Fruit fly (Drosophila melanogaster) whole organism, prepupa: Measurements from ENCODE around the gene Pex2.
A peak's percentile ranks its signal among the peaks of the same experiment; 100 is the strongest.

Experiments used
- Blimp-1 ChIP-seq: fragments of 200-800 bp; sonication (Bioruptor generic); optimal IDR thresholded peaks from 3 replicates; lab custom pipeline; 2017; ENCODE audit warnings: missing biosample characterization, missing genetic modification characterization, mild to moderate bottlenecking, moderate library complexity, missing genetic modification reagents
- CG10669 ChIP-seq: fragments of 200-800 bp; sonication (Bioruptor generic); optimal IDR thresholded peaks from 3 replicates; lab custom pipeline; 2018; ENCODE audit warnings: missing biosample characterization, mild to moderate bottlenecking, missing genetic modification characterization, moderate library complexity
- CG11294 ChIP-seq: fragments of 200-800 bp; sonication (Bioruptor generic); IDR thresholded peaks from 2 replicates; pipeline ENCODE4 v1.3.6; 2022; ENCODE audit warnings: missing biosample characterization, missing genetic modification characterization
- CG11762 ChIP-seq: fragments of 200-800 bp; sonication (Bioruptor generic); optimal IDR thresholded peaks from 3 replicates; lab custom pipeline; 2016; ENCODE audit warnings: missing biosample characterization, missing genetic modification characterization; ENCODE audit not compliant: insufficient read depth
- CG11902 ChIP-seq: fragments of 200-800 bp; sonication (Bioruptor generic); optimal IDR thresholded peaks from 3 replicates; lab custom pipeline; 2016; ENCODE audit warnings: missing biosample characterization, missing genetic modification characterization
- CG15336 ChIP-seq: fragments of 200-800 bp; sonication (Bioruptor generic); IDR thresholded peaks from 2 replicates; pipeline ENCODE4 v1.3.6; 2022; ENCODE audit warnings: missing biosample characterization, missing genetic modification characterization
- CG16779 ChIP-seq: fragments of 200-800 bp; sonication (Bioruptor generic); optimal IDR thresholded peaks from 3 replicates; lab custom pipeline; 2017; ENCODE audit warnings: missing biosample characterization, mild to moderate bottlenecking, missing genetic modification characterization
- CG3032 ChIP-seq: fragments of 200-800 bp; optimal IDR thresholded peaks from 2 replicates; lab custom pipeline; 2019; ENCODE audit warnings: missing biosample characterization, mild to moderate bottlenecking, missing genetic modification characterization, moderate library complexity
- CG32006 ChIP-seq: fragments of 200-800 bp; sonication (Bioruptor generic); optimal IDR thresholded peaks from 3 replicates; lab custom pipeline; 2017; ENCODE audit warnings: missing biosample characterization, mild to moderate bottlenecking, missing genetic modification characterization
- CG4318 ChIP-seq: fragments of 200-800 bp; sonication (Bioruptor generic); optimal IDR thresholded peaks from 3 replicates; lab custom pipeline; 2017; ENCODE audit warnings: missing biosample characterization, mild to moderate bottlenecking, missing genetic modification characterization
- CG6163 ChIP-seq: fragments of 200-800 bp; sonication (Bioruptor generic); IDR thresholded peaks from 3 replicates; pipeline ENCODE4 v1.3.6; 2022; ENCODE audit warnings: missing biosample characterization, missing genetic modification characterization
- CG6792 ChIP-seq: fragments of 200-800 bp; sonication (Bioruptor generic); optimal IDR thresholded peaks from 3 replicates; lab custom pipeline; 2016; ENCODE audit warnings: missing biosample characterization, missing genetic modification characterization
- CG6808 ChIP-seq: fragments of 200-800 bp; sonication (Bioruptor generic); optimal IDR thresholded peaks from 3 replicates; lab custom pipeline; 2017; ENCODE audit warnings: missing biosample characterization, missing genetic modification characterization, mild to moderate bottlenecking, moderate library complexity, missing genetic modification reagents
- CG6854 ChIP-seq: fragments of 200-800 bp; sonication (Bioruptor generic); optimal IDR thresholded peaks from 2 replicates; lab custom pipeline; 2017; ENCODE audit warnings: missing biosample characterization, mild to moderate bottlenecking, missing genetic modification characterization
- CG7368 ChIP-seq: fragments of 200-800 bp; sonication (Bioruptor generic); optimal IDR thresholded peaks from 3 replicates; lab custom pipeline; 2016; ENCODE audit warnings: missing biosample characterization, missing genetic modification characterization
- CG8119 ChIP-seq: fragments of 200-800 bp; sonication (Bioruptor generic); IDR thresholded peaks from 3 replicates; pipeline ENCODE4 v1.3.6; 2022; ENCODE audit warnings: missing biosample characterization, missing genetic modification characterization
- CG8319 ChIP-seq: fragments of 200-800 bp; sonication (Bioruptor generic); optimal IDR thresholded peaks from 3 replicates; lab custom pipeline; 2016; ENCODE audit warnings: missing biosample characterization, missing genetic modification characterization
- CG8632 ChIP-seq: fragments of 200-800 bp; sonication (Bioruptor generic); optimal IDR thresholded peaks from 3 replicates; lab custom pipeline; 2016; ENCODE audit warnings: missing biosample characterization, missing genetic modification characterization
- Eip75B ChIP-seq: fragments of 200-800 bp; sonication (Bioruptor generic); optimal IDR thresholded peaks from 3 replicates; lab custom pipeline; 2016; ENCODE audit warnings: missing biosample characterization, missing genetic modification characterization
- Eip78C ChIP-seq: fragments of 200-800 bp; sonication (Bioruptor generic); peaks from one replicate; lab custom pipeline; 2016; ENCODE audit warnings: missing biosample characterization, missing genetic modification characterization
- Eip93F ChIP-seq: fragments of 200-800 bp; sonication (Bioruptor generic); optimal IDR thresholded peaks from 2 replicates; lab custom pipeline; 2016; ENCODE audit warnings: missing biosample characterization, mild to moderate bottlenecking, missing genetic modification characterization
- Ets21C ChIP-seq: fragments of 200-800 bp; sonication (Bioruptor generic); optimal IDR thresholded peaks from 3 replicates; lab custom pipeline; 2016; ENCODE audit warnings: missing biosample characterization, missing genetic modification characterization
- Ets96B ChIP-seq: fragments of 200-800 bp; optimal IDR thresholded peaks from 2 replicates; lab custom pipeline; 2019; ENCODE audit warnings: missing biosample characterization, mild to moderate bottlenecking, missing genetic modification characterization, moderate library complexity
- Gug ChIP-seq: fragments of 200-800 bp; sonication (Bioruptor generic); IDR thresholded peaks from 2 replicates; pipeline ENCODE4 v1.3.6; 2022; ENCODE audit warnings: missing biosample characterization, missing genetic modification characterization
- Hr39 ChIP-seq: fragments of 200-800 bp; sonication (Bioruptor generic); optimal IDR thresholded peaks from 2 replicates; lab custom pipeline; 2016; ENCODE audit warnings: missing biosample characterization, missing genetic modification characterization
- Hr4 ChIP-seq: fragments of 200-800 bp; sonication (Bioruptor generic); optimal IDR thresholded peaks from 3 replicates; lab custom pipeline; 2016; ENCODE audit warnings: missing biosample characterization, missing genetic modification characterization
- OdsH ChIP-seq: fragments of 200-800 bp; sonication (Bioruptor generic); optimal IDR thresholded peaks from 3 replicates; lab custom pipeline; 2016; ENCODE audit warnings: missing biosample characterization, missing genetic modification characterization
- Sox102F ChIP-seq: fragments of 200-800 bp; sonication (Bioruptor generic); optimal IDR thresholded peaks from 2 replicates; lab custom pipeline; 2016; ENCODE audit warnings: missing biosample characterization, mild to moderate bottlenecking, missing genetic modification characterization
- Sox14 ChIP-seq: fragments of 200-800 bp; sonication (Bioruptor generic); optimal IDR thresholded peaks from 3 replicates; lab custom pipeline; 2016; ENCODE audit warnings: missing biosample characterization, missing genetic modification characterization
- Sox15 ChIP-seq: fragments of 200-800 bp; sonication (Bioruptor generic); optimal IDR thresholded peaks from 3 replicates; lab custom pipeline; 2016; ENCODE audit warnings: missing biosample characterization, missing genetic modification characterization
- cyc ChIP-seq: fragments of 200-800 bp; sonication (Bioruptor generic); optimal IDR thresholded peaks from 3 replicates; lab custom pipeline; 2016; ENCODE audit warnings: missing biosample characterization, missing genetic modification characterization
- dsx ChIP-seq: fragments of 200-800 bp; optimal IDR thresholded peaks from 3 replicates; lab custom pipeline; 2019; ENCODE audit warnings: missing biosample characterization, mild to moderate bottlenecking, missing genetic modification characterization, moderate library complexity; ENCODE audit not compliant: poor library complexity, severe bottlenecking
- eg ChIP-seq: fragments of 200-800 bp; sonication (Bioruptor generic); IDR thresholded peaks from 3 replicates; pipeline ENCODE4 v1.3.6; 2022; ENCODE audit warnings: missing biosample characterization, missing genetic modification characterization
- esn ChIP-seq: fragments of 200-800 bp; sonication (Bioruptor generic); optimal IDR thresholded peaks from 2 replicates; lab custom pipeline; 2016; ENCODE audit warnings: missing biosample characterization, mild to moderate bottlenecking, missing genetic modification characterization, moderate library complexity
- fd59A ChIP-seq: fragments of 200-800 bp; sonication (Bioruptor generic); optimal IDR thresholded peaks from 2 replicates; lab custom pipeline; 2017; ENCODE audit warnings: missing biosample characterization, mild to moderate bottlenecking, missing genetic modification characterization, missing genetic modification reagents
- fd85E ChIP-seq: fragments of 200-800 bp; sonication (Bioruptor generic); optimal IDR thresholded peaks from 3 replicates; lab custom pipeline; 2016; ENCODE audit warnings: missing biosample characterization, missing genetic modification characterization
- lz ChIP-seq: fragments of 200-800 bp; sonication (Bioruptor generic); optimal IDR thresholded peaks from 3 replicates; lab custom pipeline; 2016; ENCODE audit warnings: missing biosample characterization, missing genetic modification characterization
- net ChIP-seq: fragments of 200-800 bp; sonication (Bioruptor generic); optimal IDR thresholded peaks from 3 replicates; lab custom pipeline; 2016; ENCODE audit warnings: missing biosample characterization, missing genetic modification characterization
- salr ChIP-seq, 2 experiments: fragments of 200-800 bp; sonication (Bioruptor generic); optimal IDR thresholded peaks; 3 replicates each; lab custom pipeline; 2016 to 2018; ENCODE audit warnings: missing biosample characterization in 2 of 2, missing genetic modification characterization in 2 of 2, mild to moderate bottlenecking in 1 of 2
- spab ChIP-seq: fragments of 200-800 bp; sonication (Bioruptor generic); optimal IDR thresholded peaks from 2 replicates; lab custom pipeline; 2017; ENCODE audit warnings: missing biosample characterization, mild to moderate bottlenecking, missing genetic modification characterization, missing genetic modification reagents
- ss ChIP-seq, 2 experiments: fragments of 200-800 bp; sonication (Bioruptor generic); optimal IDR thresholded peaks; 2 replicates in 1 of 2; 3 replicates in 1 of 2; lab custom pipeline; 2017 to 2018; ENCODE audit warnings: mild to moderate bottlenecking in 2 of 2, missing biosample characterization in 2 of 2, missing genetic modification characterization in 2 of 2, moderate library complexity in 1 of 2
- svp ChIP-seq: fragments of 200-800 bp; sonication (Bioruptor generic); peaks from one replicate; lab custom pipeline; 2016; ENCODE audit warnings: missing biosample characterization, missing genetic modification characterization
- vri ChIP-seq: fragments of 200-800 bp; sonication (Bioruptor generic); optimal IDR thresholded peaks from 3 replicates; lab custom pipeline; 2016; ENCODE audit warnings: missing biosample characterization, mild to moderate bottlenecking, missing genetic modification characterization

The Pex2 gene

DNA sequence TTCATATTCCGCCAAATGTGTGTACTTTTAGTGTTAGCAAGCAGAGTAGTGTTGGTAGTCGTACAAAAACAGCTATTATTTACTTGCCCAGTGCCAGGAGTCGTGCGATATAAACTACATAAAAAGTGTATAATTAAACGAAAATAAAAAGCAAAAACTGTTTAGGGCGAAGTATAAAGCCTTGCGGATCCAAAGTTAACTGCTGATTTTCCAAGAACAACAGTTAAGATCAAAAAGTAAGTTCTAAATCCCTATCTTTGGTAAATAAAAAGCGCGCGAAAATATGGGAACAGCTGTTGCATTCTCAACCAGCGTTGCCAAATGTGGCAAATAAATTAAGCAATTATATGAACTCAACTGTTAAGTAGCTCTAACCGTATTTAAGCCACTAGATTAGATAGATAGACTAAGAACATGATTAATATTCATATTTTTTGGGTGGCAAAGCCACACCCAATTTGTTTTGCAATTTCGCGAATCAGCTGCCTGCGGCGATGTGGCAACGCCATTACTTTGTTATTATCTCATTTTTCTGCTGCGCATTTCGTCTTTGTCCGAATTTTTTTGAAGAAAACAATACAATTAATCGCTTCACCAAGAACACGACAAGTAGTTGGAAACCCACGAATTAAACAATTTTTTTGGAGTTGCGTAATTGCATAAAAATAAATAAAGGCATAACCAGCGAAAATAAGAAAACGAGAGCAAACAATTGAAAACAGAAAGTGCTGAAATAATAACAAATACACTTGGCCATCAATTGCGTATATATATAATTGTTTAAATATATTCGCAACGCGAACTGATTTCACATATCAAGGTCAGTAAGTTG is 1.6 kb downstream of the Pex2 start, which contains the start of the genes Prim1 and CG7083 (continued):
- TF ChIP-seq CG10669 (GFP tag; lab: Kevin White, UChicago) (peak; percentile 55), CG3032 (tag; lab: Kevin White, UChicago) (peak; percentile 57), CG6792 (GFP tag; lab: Kevin White, UChicago) (peak; percentile 45), CG32006 (GFP tag; lab: Kevin White, UChicago) (peak; percentile 30), spab (GFP tag; lab: Kevin White, UChicago) (no peak), Eip78C (GFP tag; lab: Kevin White, UChicago) (peak; percentile 85), svp (peak; percentile 85), CG11902 (peak; percentile 1), Ets21C (GFP tag; lab: Kevin White, UChicago) (peak; percentile 52), vri (GFP tag; lab: Kevin White, UChicago) (peak; percentile 93), Gug (GFP tag; lab: Robert Waterston, UW) (peak; percentile 28; the same call in 1 of the 2 replicates), CG6808 (peak; percentile 54), ss (GFP tag; optimal IDR thresholded peaks at IDR 0.05; lab: Kevin White, UChicago) (peak in 1 of 2 experiments; percentile 47), CG8119 (GFP tag; lab: Robert Waterston, UW) (0 out of 3 replicates have a peak, but pooled peaks have one; percentile 16), CG6163 (GFP tag; lab: Robert Waterston, UW) (no peak; the same call in 2 of the 3 replicates), Eip75B (GFP tag; lab: Kevin White, UChicago) (peak; percentile 74), Sox15 (GFP tag; lab: Kevin White, UChicago) (peak; percentile 2), esn (peak; percentile 79), dsx (GFP tag; lab: Kevin White, UChicago) (no peak), eg (GFP tag; lab: Robert Waterston, UW) (no peak), CG4318 (GFP tag; lab: Kevin White, UChicago) (no peak), fd59A (no peak), cyc (GFP tag; lab: Kevin White, UChicago) (peak; percentile 61), net (peak; percentile 57)
- TF ChIP-seq, all 60 proteins: peak for 44

dm6 chr3L:8345182-8345581 is 6.3 kb downstream of the Pex2 start:
- no peak for TF ChIP-seq CG8319 (GFP tag; lab: Kevin White, UChicago)
- TF ChIP-seq Ets96B: no peak
- no peak for TF ChIP-seq esn
- no peak for TF ChIP-seq CG11294 (GFP tag; lab: Robert Waterston, UW)
- TF ChIP-seq CG6854 (GFP tag; lab: Kevin White, UChicago): no peak
- TF ChIP-seq Sox14 (GFP tag; lab: Kevin White, UChicago): no peak
- no peak for TF ChIP-seq dsx (GFP tag; lab: Kevin White, UChicago)
- TF ChIP-seq Sox102F: no peak
- no peak for TF ChIP-seq CG3032 (tag; lab: Kevin White, UChicago)
- TF ChIP-seq, all 60 proteins: peak for 0

DNA sequence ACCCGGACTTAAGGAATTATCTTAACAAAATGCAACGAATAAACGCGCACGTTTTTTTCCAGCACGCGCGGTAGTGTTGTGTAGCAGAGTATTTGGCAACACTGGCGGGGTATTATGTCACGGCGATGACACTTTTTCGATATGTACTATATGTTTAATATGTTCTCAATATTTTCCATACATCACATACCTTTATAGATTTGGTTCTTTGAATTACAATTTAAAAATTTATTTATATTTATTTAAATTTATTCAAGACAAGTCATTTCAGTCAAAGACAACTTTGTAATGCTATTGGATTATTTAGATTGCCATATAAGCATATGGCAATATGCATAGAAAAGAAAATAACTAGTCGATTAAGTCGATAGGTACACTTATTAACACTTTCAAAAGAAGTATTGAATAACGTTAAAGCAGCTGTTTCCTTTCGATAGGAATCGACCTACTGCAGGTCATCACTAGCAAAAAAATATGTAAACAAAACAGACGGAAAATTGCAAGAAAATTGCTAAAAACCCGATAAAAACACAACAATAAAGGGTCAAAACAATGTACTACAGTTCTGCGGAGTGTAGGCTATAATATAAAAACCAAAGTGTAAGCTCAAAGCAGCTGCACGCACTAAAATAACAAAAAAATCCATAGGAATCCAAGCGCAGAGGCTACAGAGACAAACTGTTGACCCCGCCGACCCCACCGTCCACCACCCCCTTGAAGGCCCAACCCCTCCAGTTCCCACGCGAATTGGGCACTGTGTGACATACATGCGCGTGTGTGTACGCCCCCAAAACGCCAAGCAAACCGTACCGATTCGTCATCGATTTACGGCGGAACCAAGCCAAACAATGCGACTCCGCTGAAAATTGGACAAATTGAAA is 7.5 kb downstream of the Pex2 start, which contains the start of the genes CG7182 and GAPcenA:
Gene CG7182, minus strand, starts transcription at position 283 of the 881 bp plus-strand sequence.
Gene GAPcenA, plus strand, starts transcription at position 462 of the 881 bp plus-strand sequence.
- peak; percentile 54; the same call in 2 of the 3 replicates for TF ChIP-seq CG8119 (GFP tag; lab: Robert Waterston, UW)
- no peak for TF ChIP-seq Sox102F
- peak; percentile 77 for TF ChIP-seq CG8632 (GFP tag; lab: Kevin White, UChicago)
- TF ChIP-seq Hr39 (GFP tag; lab: Kevin White, UChicago): peak; percentile 53
- no peak for TF ChIP-seq CG16779
- no peak for TF ChIP-seq fd85E
- peak; percentile 66 for TF ChIP-seq lz (GFP tag; lab: Kevin White, UChicago)
- no peak for TF ChIP-seq OdsH
- TF ChIP-seq Hr4 (GFP tag; lab: Kevin White, UChicago): no peak
- TF ChIP-seq Eip78C (GFP tag; lab: Kevin White, UChicago): peak; percentile 92
- TF ChIP-seq Ets21C (GFP tag; lab: Kevin White, UChicago): no peak
- peak; percentile 64 for TF ChIP-seq CG11762 (GFP tag; lab: Kevin White, UChicago)
- TF ChIP-seq Gug (GFP tag; lab: Robert Waterston, UW): 0 out of 2 replicates have a peak, but pooled peaks have one; percentile 9
- peak; percentile 59; the same call in 1 of the 2 replicates for TF ChIP-seq CG15336 (GFP tag; lab: Robert Waterston, UW)
- peak; percentile 27 for TF ChIP-seq Eip93F (GFP tag; lab: Kevin White, UChicago)
- peak; percentile 57 for TF ChIP-seq CG7368 (GFP tag; lab: Kevin White, UChicago)
- peak; percentile 75 for TF ChIP-seq CG6163 (GFP tag; lab: Robert Waterston, UW)
- TF ChIP-seq spab (GFP tag; lab: Kevin White, UChicago): peak; percentile 41
- peak; percentile 75 for TF ChIP-seq eg (GFP tag; lab: Robert Waterston, UW)
- TF ChIP-seq salr (GFP tag; optimal IDR thresholded peaks at IDR 0.05; lab: Kevin White, UChicago): no peak
- peak; percentile 42 for TF ChIP-seq Blimp-1 (GFP tag; lab: Kevin White, UChicago)
